Fruit fly (Drosophila melanogaster) whole organism, embryonic: ENCODE measurements around the gene Tmep.
A peak's percentile ranks its signal among the peaks of the same experiment; 100 is the strongest.

Experiments used
- Aef1 ChIP-seq: fragments of 200-800 bp; sonication (Bioruptor generic); IDR thresholded peaks from 3 replicates; pipeline ENCODE4 v1.3.6; 2022; ENCODE audit warnings: missing biosample characterization, missing genetic modification characterization
- Awh ChIP-seq: fragments of 200-800 bp; sonication (Bioruptor generic); IDR thresholded peaks from 2 replicates; pipeline ENCODE4, ENCODE4 v1.3.6; 2022; ENCODE audit warnings: missing biosample characterization, missing genetic modification characterization
- CG10147 ChIP-seq: fragments of 200-800 bp; sonication (Bioruptor generic); optimal IDR thresholded peaks from 2 replicates; lab custom pipeline; 2019; ENCODE audit warnings: missing biosample characterization, mild to moderate bottlenecking, missing genetic modification characterization, moderate library complexity
- CG12299 ChIP-seq: fragments of 200-800 bp; sonication (Bioruptor generic); optimal IDR thresholded peaks from 2 replicates; lab custom pipeline; 2018; ENCODE audit warnings: missing biosample characterization, mild to moderate bottlenecking, missing genetic modification characterization
- CG1529 ChIP-seq: fragments of 200-800 bp; sonication (Bioruptor generic); optimal IDR thresholded peaks from 3 replicates; lab custom pipeline; 2018; ENCODE audit warnings: missing biosample characterization, missing genetic modification characterization
- CG32532 ChIP-seq: fragments of 200-800 bp; sonication (Bioruptor generic); IDR thresholded peaks from 2 replicates; pipeline ENCODE4 v1.3.6; 2022; ENCODE audit warnings: missing biosample characterization, missing genetic modification characterization
- CG32772 ChIP-seq: fragments of 200-800 bp; sonication (Bioruptor generic); IDR thresholded peaks from 2 replicates; pipeline ENCODE4 v1.3.6; 2022; ENCODE audit warnings: missing biosample characterization, missing genetic modification characterization
- CG4854 ChIP-seq: fragments of 200-800 bp; sonication (Bioruptor generic); optimal IDR thresholded peaks from 2 replicates; lab custom pipeline; 2016; ENCODE audit warnings: missing biosample characterization, missing genetic modification characterization, inconsistent platforms
- CG6854 ChIP-seq: fragments of 200-800 bp; sonication (Bioruptor generic); optimal IDR thresholded peaks from 3 replicates; lab custom pipeline; 2017; ENCODE audit warnings: missing biosample characterization, mild to moderate bottlenecking, missing genetic modification characterization
- CG7556 ChIP-seq: fragments of 200-800 bp; sonication (Bioruptor generic); optimal IDR thresholded peaks from 2 replicates; lab custom pipeline; 2017; ENCODE audit warnings: missing biosample characterization, mild to moderate bottlenecking, missing genetic modification characterization
- CG8478 ChIP-seq: fragments of >200 bp; optimal IDR thresholded peaks from 2 replicates; lab custom pipeline; 2018
- CG9727 ChIP-seq: fragments of 200-800 bp; sonication (Bioruptor generic); optimal IDR thresholded peaks from 3 replicates; lab custom pipeline; 2017; ENCODE audit warnings: missing biosample characterization, mild to moderate bottlenecking, missing genetic modification characterization
- CrebB ChIP-seq: fragments of 200-800 bp; sonication (Bioruptor generic); optimal IDR thresholded peaks from 3 replicates; lab custom pipeline; 2018; ENCODE audit warnings: missing biosample characterization, mild to moderate bottlenecking, missing genetic modification characterization
- D19A ChIP-seq: fragments of 200-800 bp; optimal IDR thresholded peaks from 3 replicates; lab custom pipeline; 2019; ENCODE audit warnings: missing biosample characterization, mild to moderate bottlenecking, missing genetic modification characterization, moderate library complexity
- HLHmδ ChIP-seq: fragments of 200-800 bp; sonication (Bioruptor generic); optimal IDR thresholded peaks from 2 replicates; lab custom pipeline; 2018; ENCODE audit warnings: missing biosample characterization, mild to moderate bottlenecking, missing genetic modification characterization, moderate library complexity
- Hand ChIP-seq: fragments of 200-800 bp; sonication (Bioruptor generic); optimal IDR thresholded peaks from 2 replicates; lab custom pipeline; 2017; ENCODE audit warnings: mild to moderate bottlenecking, missing biosample characterization, missing genetic modification reagents, missing genetic modification characterization
- Hsf ChIP-seq: fragments of 200-800 bp; sonication (Bioruptor generic); optimal IDR thresholded peaks from 3 replicates; lab custom pipeline; 2016; ENCODE audit warnings: missing biosample characterization, missing genetic modification characterization
- MTF-1 ChIP-seq: fragments of 200-800 bp; sonication (Bioruptor generic); optimal IDR thresholded peaks from 2 replicates; lab custom pipeline; 2018; ENCODE audit warnings: missing biosample characterization, mild to moderate bottlenecking, missing genetic modification characterization, borderline replicate concordance
- Mad ChIP-seq: fragments of 200-800 bp; sonication (Bioruptor generic); optimal IDR thresholded peaks from 2 replicates; lab custom pipeline; 2016; ENCODE audit warnings: missing biosample characterization, missing genetic modification characterization
- Myb ChIP-seq: fragments of 200-800 bp; sonication (Bioruptor generic); optimal IDR thresholded peaks from 2 replicates; lab custom pipeline; 2016; ENCODE audit warnings: missing biosample characterization, missing genetic modification characterization
- Oaz ChIP-seq: fragments of 200-800 bp; sonication (Bioruptor generic); IDR thresholded peaks from 2 replicates; pipeline ENCODE4 v1.3.6; 2022; ENCODE audit warnings: missing biosample characterization, missing genetic modification characterization
- Opbp ChIP-seq: fragments of 200-800 bp; sonication (Bioruptor generic); IDR thresholded peaks from 3 replicates; pipeline ENCODE4 v1.3.6; 2022; ENCODE audit warnings: missing biosample characterization, missing genetic modification characterization; ENCODE audit not compliant: partially characterized antibody
- Side ChIP-seq: fragments of 200-800 bp; sonication (Bioruptor generic); optimal IDR thresholded peaks from 2 replicates; lab custom pipeline; 2016; ENCODE audit warnings: missing biosample characterization, missing genetic modification characterization
- ab ChIP-seq: fragments of 200-800 bp; sonication (Bioruptor generic); optimal IDR thresholded peaks from 2 replicates; lab custom pipeline; 2016; ENCODE audit warnings: missing biosample characterization, missing genetic modification characterization
- al ChIP-seq: fragments of 200-800 bp; sonication (Bioruptor generic); IDR thresholded peaks from 2 replicates; pipeline ENCODE4 v1.3.6; 2022; ENCODE audit warnings: missing biosample characterization, missing genetic modification characterization
- bbx ChIP-seq: fragments of 200-800 bp; sonication (Bioruptor generic); IDR thresholded peaks from 2 replicates; pipeline ENCODE4 v1.3.6; 2022; ENCODE audit warnings: missing biosample characterization, missing genetic modification characterization; ENCODE audit not compliant: partially characterized antibody
- crc ChIP-seq: fragments of 200-800 bp; sonication (Bioruptor generic); optimal IDR thresholded peaks from 2 replicates; lab custom pipeline; 2016; ENCODE audit warnings: missing biosample characterization, missing genetic modification characterization
- crol ChIP-seq: fragments of 200-800 bp; sonication (Bioruptor generic); IDR thresholded peaks from 2 replicates; pipeline ENCODE4 v1.3.6; 2022; ENCODE audit warnings: missing biosample characterization, missing genetic modification characterization
- dpn ChIP-seq, 2 experiments: fragments of 200-800 bp; sonication (Bioruptor generic); optimal IDR thresholded peaks; 3 replicates each; lab custom pipeline; 2016; ENCODE audit warnings: missing biosample characterization in 2 of 2, missing genetic modification characterization in 2 of 2
- fd64A ChIP-seq: fragments of 200-800 bp; sonication (Bioruptor generic); optimal IDR thresholded peaks from 3 replicates; lab custom pipeline; 2018; ENCODE audit warnings: missing biosample characterization, mild to moderate bottlenecking, missing genetic modification characterization
- fd96Cb ChIP-seq: fragments of 200-800 bp; sonication (Bioruptor generic); optimal IDR thresholded peaks from 2 replicates; lab custom pipeline; 2018; ENCODE audit warnings: missing biosample characterization, mild to moderate bottlenecking, missing genetic modification characterization, moderate library complexity
- gce ChIP-seq: fragments of 200-800 bp; sonication (Bioruptor generic); IDR thresholded peaks from 3 replicates; pipeline ENCODE4 v1.3.6; 2022; ENCODE audit warnings: missing biosample characterization, missing genetic modification characterization
- gcm2 ChIP-seq: fragments of 200-800 bp; sonication (Bioruptor generic); optimal IDR thresholded peaks from 2 replicates; lab custom pipeline; 2016; ENCODE audit warnings: missing biosample characterization, missing genetic modification characterization
- gro ChIP-seq: fragments of 200-800 bp; sonication (Bioruptor generic); optimal IDR thresholded peaks from 2 replicates; lab custom pipeline; 2016; ENCODE audit warnings: missing biosample characterization, missing genetic modification characterization
- gt ChIP-seq: fragments of 200-800 bp; sonication (Bioruptor generic); IDR thresholded peaks from 2 replicates; pipeline ENCODE4 v1.3.6; 2022; ENCODE audit warnings: missing biosample characterization, missing genetic modification characterization
- hth ChIP-seq: fragments of >200 bp; optimal IDR thresholded peaks from 2 replicates; lab custom pipeline; 2017; ENCODE audit warnings: inconsistent platforms
- lola ChIP-seq, 3 experiments: fragments of >200 bp in 2 of 3; fragments of 200-800 bp in 1 of 3; sonication (Bioruptor generic) in 1 of 3; optimal IDR thresholded peaks; 2 replicates each; lab custom pipeline; 2017 to 2019; ENCODE audit warnings: missing biosample characterization in 3 of 3, missing genetic modification characterization in 3 of 3, mild to moderate bottlenecking in 1 of 3, moderate library complexity in 1 of 3
- lov ChIP-seq, 2 experiments: fragments of 200-800 bp in 1 of 2; fragments of >200 bp in 1 of 2; sonication (Bioruptor generic) in 1 of 2; IDR thresholded peaks in 1 of 2; optimal IDR thresholded peaks in 1 of 2; 2 replicates in 1 of 2; 3 replicates in 1 of 2; pipeline versions ENCODE4 v1.3.6 to Lab custom; 2017 to 2022; ENCODE audit warnings: missing biosample characterization in 1 of 2, missing genetic modification characterization in 1 of 2
- luna ChIP-seq: fragments of 200-800 bp; sonication (Bioruptor generic); optimal IDR thresholded peaks from 2 replicates; lab custom pipeline; 2016; ENCODE audit warnings: missing biosample characterization, missing genetic modification characterization
- mirr ChIP-seq: fragments of 200-800 bp; sonication (Bioruptor generic); optimal IDR thresholded peaks from 3 replicates; lab custom pipeline; 2018; ENCODE audit warnings: missing biosample characterization, mild to moderate bottlenecking, missing genetic modification characterization
- nau ChIP-seq: fragments of 200-800 bp; sonication (Bioruptor generic); optimal IDR thresholded peaks from 3 replicates; lab custom pipeline; 2017; ENCODE audit warnings: missing biosample characterization, mild to moderate bottlenecking, missing genetic modification characterization, missing genetic modification reagents
- odd ChIP-seq: fragments of 200-800 bp; sonication (Bioruptor generic); optimal IDR thresholded peaks from 2 replicates; lab custom pipeline; 2017; ENCODE audit warnings: missing biosample characterization, mild to moderate bottlenecking, missing genetic modification characterization
- org-1 ChIP-seq: fragments of 200-800 bp; sonication (Bioruptor generic); optimal IDR thresholded peaks from 2 replicates; lab custom pipeline; 2017; ENCODE audit warnings: missing biosample characterization, missing genetic modification characterization
- pan ChIP-seq, 4 experiments: fragments of >200 bp in 3 of 4; fragments of 200-800 bp in 1 of 4; sonication (Bioruptor generic) in 1 of 4; optimal IDR thresholded peaks in 3 of 4; IDR thresholded peaks in 1 of 4; 2 replicates each; pipeline versions ENCODE4 v1.3.6 to Lab custom; 2017 to 2022; ENCODE audit warnings: missing biosample characterization in 2 of 4, missing genetic modification characterization in 2 of 4, mixed read lengths in 1 of 4
- salm ChIP-seq: fragments of 200-800 bp; sonication (Bioruptor generic); optimal IDR thresholded peaks from 2 replicates; lab custom pipeline; 2018; ENCODE audit warnings: missing biosample characterization, mild to moderate bottlenecking, missing genetic modification characterization
- sisA ChIP-seq: fragments of 200-800 bp; sonication (Bioruptor generic); IDR thresholded peaks from 2 replicates; pipeline ENCODE4 v1.3.6; 2022; ENCODE audit warnings: missing biosample characterization, missing genetic modification characterization
- trem ChIP-seq: fragments of 200-800 bp; optimal IDR thresholded peaks from 3 replicates; lab custom pipeline; 2019; ENCODE audit warnings: missing biosample characterization, mild to moderate bottlenecking, missing genetic modification characterization, moderate library complexity
- tup ChIP-seq: fragments of 200-800 bp; sonication (Bioruptor generic); optimal IDR thresholded peaks from 2 replicates; lab custom pipeline; 2016; ENCODE audit warnings: missing biosample characterization, mild to moderate bottlenecking, missing genetic modification characterization, moderate library complexity

Gene Tmep

DNA sequence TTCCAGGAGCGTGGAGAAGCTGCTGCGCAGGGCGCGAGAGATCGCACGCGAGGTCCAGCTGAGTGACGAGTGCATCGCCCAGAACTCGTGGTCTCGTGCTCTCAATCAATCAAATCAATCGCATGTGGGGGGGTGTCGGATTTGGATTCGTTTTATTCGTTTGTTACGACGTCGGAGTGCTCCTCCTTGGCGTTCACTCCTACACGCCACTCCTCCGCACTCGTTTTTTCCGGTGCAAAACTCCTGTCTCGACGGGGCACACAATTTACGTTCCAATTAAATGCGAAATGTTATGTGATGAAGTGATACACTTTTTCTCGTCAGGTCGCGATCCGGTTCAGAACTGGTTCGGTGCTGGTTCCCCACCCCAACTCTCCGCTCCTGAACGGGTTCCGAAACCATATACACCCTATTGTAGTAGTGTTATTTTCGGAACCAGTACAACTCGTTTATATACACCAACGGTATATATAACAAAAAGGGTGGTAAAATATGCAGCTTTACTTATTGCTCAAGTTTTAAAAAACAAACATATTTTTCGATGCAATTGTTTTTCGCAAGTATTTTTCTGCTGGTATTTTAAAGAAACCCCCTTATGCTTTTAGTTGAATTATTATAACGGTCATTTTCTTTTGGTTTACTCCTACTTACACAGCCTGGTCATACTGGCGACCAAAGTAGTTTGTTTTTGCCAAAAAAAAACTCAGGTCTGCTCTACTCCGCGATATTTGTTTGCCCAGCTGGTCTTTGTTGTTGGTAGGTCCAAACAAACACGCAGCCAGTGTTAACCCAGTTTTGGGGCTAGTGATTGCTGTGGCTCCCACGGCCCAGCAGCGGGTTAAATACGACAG, 32.3 kb upstream of the Tmep start, which contains the start of the genes CG12091 and pns (continued):
- no peak for TF ChIP-seq Oaz (GFP tag; lab: Robert Waterston, UW)
- TF ChIP-seq sisA (GFP tag; lab: Robert Waterston, UW), result no peak; the same call in 1 of the 2 replicates
- no peak for TF ChIP-seq mirr (GFP tag; lab: Kevin White, UChicago)
- TF ChIP-seq Aef1 (GFP tag; lab: Robert Waterston, UW), result peak; percentile 29; the same call in 2 of the 3 replicates
- peak; percentile 27 for TF ChIP-seq salm (tag; lab: Kevin White, UChicago)
- TF ChIP-seq CG32532, result peak; percentile 78
- no peak for TF ChIP-seq pan (optimal IDR thresholded peaks at IDR 0.05; lab: Kevin White, UChicago)
- TF ChIP-seq pan (GFP tag; optimal IDR thresholded peaks at IDR 0.05 in 1 of 2, IDR thresholded peaks at IDR 0.05 in 1 of 2), result peak in 1 of 2 experiments; percentile 57
- peak; percentile 45 for TF ChIP-seq Mad (GFP tag; lab: Kevin White, UChicago)
- TF ChIP-seq CG10147, result no peak
- TF ChIP-seq CG4854, result peak; percentile 60
- peak; percentile 67; the same call in 2 of the 3 replicates for TF ChIP-seq Opbp (GFP tag; lab: Robert Waterston, UW)
- peak; percentile 42 for TF ChIP-seq CG12299 (tag; lab: Kevin White, UChicago)
- peak; percentile 27 for TF ChIP-seq bbx (GFP tag; lab: Robert Waterston, UW)
- TF ChIP-seq HLHmδ (GFP tag; lab: Kevin White, UChicago), result peak; percentile 71
- no peak; the same call in 1 of the 2 replicates for TF ChIP-seq crol
- TF ChIP-seq CG7556 (GFP tag; lab: Kevin White, UChicago), result peak; percentile 59
- no peak for TF ChIP-seq Awh
- peak; percentile 62 for TF ChIP-seq CrebB (tag; lab: Kevin White, UChicago)
- peak; percentile 70 to 74 for TF ChIP-seq dpn (GFP tag; optimal IDR thresholded peaks at IDR 0.05; lab: Kevin White, UChicago)
- TF ChIP-seq MTF-1 (GFP tag; lab: Kevin White, UChicago), result no peak
- TF ChIP-seq CG8478 (lab: Kevin White, UChicago), result no peak
- peak; percentile 73 for TF ChIP-seq luna
- TF ChIP-seq al, result peak; percentile 42; the same call in 1 of the 2 replicates
- peak; percentile 12 for TF ChIP-seq org-1 (GFP tag; lab: Kevin White, UChicago)
- TF ChIP-seq CG1529 (GFP tag; lab: Kevin White, UChicago), result peak; percentile 16
- no peak for TF ChIP-seq ab (GFP tag; lab: Kevin White, UChicago)
- peak; percentile 26 for TF ChIP-seq crc
- TF ChIP-seq D19A (tag; lab: Kevin White, UChicago), result peak; percentile 27
- TF ChIP-seq trem (tag; lab: Kevin White, UChicago), result peak; percentile 87
- TF ChIP-seq gcm2, result peak; percentile 6
- TF ChIP-seq Side (GFP tag; lab: Kevin White, UChicago), result peak; percentile 40
- TF ChIP-seq CG6854 (GFP tag; lab: Kevin White, UChicago), result peak; percentile 17
- peak; percentile 56 for TF ChIP-seq fd96Cb
- peak; percentile 71 for TF ChIP-seq CG9727
- TF ChIP-seq hth (lab: Kevin White, UChicago), result no peak
- TF ChIP-seq Myb (GFP tag; lab: Kevin White, UChicago), result peak; percentile 95
- TF ChIP-seq lola (GFP tag; optimal IDR thresholded peaks at IDR 0.05; lab: Kevin White, UChicago), result peak in 1 of 3 experiments; percentile 60
- no peak for TF ChIP-seq gt (GFP tag; lab: Robert Waterston, UW)
- TF ChIP-seq nau (GFP tag; lab: Kevin White, UChicago), result no peak
- no peak for TF ChIP-seq lov (optimal IDR thresholded peaks at IDR 0.05; lab: Kevin White, UChicago)
- TF ChIP-seq lov (GFP tag; IDR thresholded peaks at IDR 0.05; lab: Robert Waterston, UW), result no peak
- no peak for TF ChIP-seq fd64A (GFP tag; lab: Kevin White, UChicago)
- TF ChIP-seq CG32772 (GFP tag; lab: Robert Waterston, UW), result 0 out of 2 replicates have a peak, but pooled peaks have one; percentile 19
- peak; percentile 72 for TF ChIP-seq gro (GFP tag; lab: Kevin White, UChicago)
- peak; percentile 28 for TF ChIP-seq Hand (GFP tag; lab: Kevin White, UChicago)
- no peak for TF ChIP-seq gce (GFP tag; lab: Robert Waterston, UW)
- TF ChIP-seq tup (GFP tag; lab: Kevin White, UChicago), result no peak
- peak; percentile 62 for TF ChIP-seq odd
- TF ChIP-seq Hsf (GFP tag; lab: Kevin White, UChicago), result peak; percentile 73
